Worm (Caenorhabditis elegans) whole organism, L4 larva: Measurements from ENCODE around the gene B0563.8.

Experiments
- ZK546.5 ChIP-seq, 2 experiments: sonication (generic microtip); optimal IDR thresholded peaks; 2 replicates each; lab custom pipeline; 2017; ENCODE audit warnings: missing biosample characterization in 2 of 2, missing genetic modification characterization in 2 of 2
- daf-12 ChIP-seq: fragments of 150-350 bp; optimal IDR thresholded peaks from 2 replicates; lab custom pipeline; 2014; ENCODE audit warnings: missing biosample characterization, missing genetic modification reagents, missing genetic modification characterization
- egl-43 ChIP-seq: fragments of 200-800 bp; sonication (Bioruptor generic); IDR thresholded peaks from 2 replicates; pipeline ENCODE4 v1.3.6; 2022; ENCODE audit warnings: missing genetic modification reagents, missing genetic modification characterization, missing compliant biosample characterization
- pqm-1 ChIP-seq: sonication (generic microtip); optimal IDR thresholded peaks from 2 replicates; lab custom pipeline; 2017; ENCODE audit warnings: missing biosample characterization, missing genetic modification characterization
- snpc-4 ChIP-seq: fragments of 150-350 bp; optimal IDR thresholded peaks from 2 replicates; lab custom pipeline; 2014; ENCODE audit warnings: missing biosample characterization, missing genetic modification characterization

DNA sequence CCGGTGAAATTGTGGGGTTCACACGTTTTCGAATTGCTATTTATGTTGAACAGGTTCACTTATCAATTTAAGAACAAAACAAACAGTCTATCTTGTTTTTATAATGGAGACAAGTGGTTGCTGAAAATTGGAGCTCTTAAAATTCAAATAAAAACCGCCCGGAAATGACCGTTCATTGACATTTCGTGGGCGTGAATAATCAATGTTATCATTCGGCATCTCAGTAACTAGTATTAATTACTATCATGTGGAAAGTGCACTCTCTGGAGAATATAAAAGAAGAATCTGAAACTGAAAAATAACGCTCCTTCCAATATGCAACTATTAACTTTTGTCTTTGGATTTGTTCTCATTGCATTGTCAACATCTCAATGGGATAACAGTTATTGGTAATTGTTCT is 6.1 kb downstream of the B0563.8 start, which contains the start of gene B0563.9:
- no peak for TF ChIP-seq egl-43 (GFP tag; lab: Robert Waterston, UW)
- TF ChIP-seq ZK546.5 (tag; optimal IDR thresholded peaks at IDR 0.05; lab: Kevin White, UChicago): no peak
- no peak for TF ChIP-seq daf-12
- TF ChIP-seq snpc-4 (tag; lab: Kevin White, UChicago): no peak
- no peak for TF ChIP-seq pqm-1 (tag; lab: Kevin White, UChicago)
